Worm (Caenorhabditis elegans): Measurements from ENCODE around the gene D2023.4.
A peak's percentile ranks its signal among the peaks of the same experiment; 100 is the strongest.

Gene D2023.4

DNA sequence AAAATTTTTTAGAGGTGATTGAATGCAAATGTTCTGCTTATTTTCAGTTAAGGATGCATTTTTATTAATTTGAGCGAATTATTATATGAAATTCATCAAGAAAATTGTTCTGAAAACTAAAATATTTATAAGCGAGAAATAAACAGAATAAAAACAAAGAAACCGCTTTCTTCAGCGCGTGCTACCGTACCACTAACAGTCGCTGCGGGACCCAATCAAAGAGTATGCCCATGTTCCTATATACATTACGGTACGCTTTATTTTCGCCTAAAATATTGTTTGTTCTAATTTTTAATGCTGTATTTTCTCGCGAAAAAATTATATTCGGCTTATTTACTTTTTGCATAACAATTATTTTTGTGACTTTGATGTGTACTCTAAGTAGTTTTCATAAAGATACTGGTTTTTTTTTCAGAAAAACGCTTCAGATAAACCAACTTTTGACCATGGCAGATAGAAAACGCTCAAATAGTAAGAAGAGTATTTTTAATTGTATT is 37.8 kb downstream of the D2023.4 start, which contains the start of gene F55A11.8:
Gene F55A11.8 (plus strand): TSS at position 447 of the 497 bp plus-strand sequence.
- TF ChIP-seq nfya-1 (tag; optimal IDR thresholded peaks at IDR 0.05; ENCODE audit: insufficient read depth), result no peak
- no peak for TF ChIP-seq aly-2 (tag; optimal IDR thresholded peaks at IDR 0.05)
- no peak for TF ChIP-seq ztf-4 (tag; optimal IDR thresholded peaks at IDR 0.05)
- TF ChIP-seq mml-1 (tag; optimal IDR thresholded peaks at IDR 0.05), result no peak
- TF ChIP-seq elt-2 (tag; optimal IDR thresholded peaks at IDR 0.05), result no peak
- no peak for TF ChIP-seq snpc-4 (tag; optimal IDR thresholded peaks at IDR 0.05)
- TF ChIP-seq nhr-43 (tag; optimal IDR thresholded peaks at IDR 0.05; ENCODE audit: poor library complexity, severe bottlenecking), result no peak
- TF ChIP-seq ama-1 (optimal IDR thresholded peaks at IDR 0.05), result no peak
- no peak for TF ChIP-seq ceh-28 (tag; optimal IDR thresholded peaks at IDR 0.05)
- no peak for TF ChIP-seq pqm-1 (tag; optimal IDR thresholded peaks at IDR 0.05)
- TF ChIP-seq nhr-12 (tag; optimal IDR thresholded peaks at IDR 0.05), result no peak
- TF ChIP-seq fkh-10 (GFP tag; optimal IDR thresholded peaks at IDR 0.05), result no peak
- TF ChIP-seq elt-1 (tag; optimal IDR thresholded peaks at IDR 0.05), result no peak
- no peak for TF ChIP-seq jun-1 (tag; optimal IDR thresholded peaks at IDR 0.05)

ce11 chrV:11787258-11787657 is 38.3 kb downstream of the D2023.4 start, which contains the start of gene F55A11.7:
Gene F55A11.7 (minus strand): TSS chrV:11787443.
- TF ChIP-seq fos-1 (tag; optimal IDR thresholded peaks at IDR 0.05) (no peak), nhr-76 (tag; optimal IDR thresholded peaks at IDR 0.05) (no peak)

DNA sequence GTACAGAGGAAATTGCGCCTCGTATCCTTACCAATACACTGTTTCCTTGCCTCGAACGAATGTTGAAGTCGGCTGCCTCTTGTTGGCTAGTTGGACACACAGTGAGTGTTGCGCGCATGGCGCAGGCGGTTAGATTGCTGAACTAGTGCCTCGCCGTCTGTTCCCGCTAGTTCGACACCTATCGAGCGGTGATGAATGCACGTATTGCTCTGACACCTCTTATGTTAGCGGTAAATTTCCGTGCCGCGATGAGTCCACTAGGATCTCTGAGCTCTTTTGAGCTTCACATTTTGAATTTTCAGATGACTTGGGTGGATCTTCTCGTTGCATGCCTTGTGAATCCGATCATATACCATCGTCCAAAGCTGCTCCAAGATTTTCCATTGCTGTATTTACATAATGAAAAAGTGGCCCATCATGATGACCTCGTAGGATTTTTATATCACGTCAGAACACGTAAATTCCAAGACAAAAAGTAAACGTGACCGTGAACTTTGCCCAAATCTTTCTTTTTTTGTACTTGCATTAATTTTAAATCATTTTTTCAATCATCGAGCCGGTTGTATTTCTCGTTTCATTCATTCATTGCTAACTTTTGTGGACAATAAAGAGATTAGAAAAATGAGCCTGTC is 42.6 kb downstream of the D2023.4 start, which contains the start of gene F55A11.11:
Gene F55A11.11 (plus strand): TSS at position 341 of the 632 bp plus-strand sequence.
- TF ChIP-seq zag-1 (tag; optimal IDR thresholded peaks at IDR 0.05), result no peak
- TF ChIP-seq nhr-67 (tag; optimal IDR thresholded peaks at IDR 0.05), result no peak
- no peak for TF ChIP-seq nhr-237 (tag; optimal IDR thresholded peaks at IDR 0.05)
- TF ChIP-seq elt-3 (tag; optimal IDR thresholded peaks at IDR 0.05), result peak in 1 of 3 experiments; percentile 4
- TF ChIP-seq nhr-12 (tag; optimal IDR thresholded peaks at IDR 0.05), result no peak
- TF ChIP-seq egl-5 (tag; optimal IDR thresholded peaks at IDR 0.05), result peak; percentile 64
- no peak for TF ChIP-seq jun-1 (tag; optimal IDR thresholded peaks at IDR 0.05)
- no peak for TF ChIP-seq fkh-2 (tag; optimal IDR thresholded peaks at IDR 0.05)
- TF ChIP-seq nhr-43 (tag; optimal IDR thresholded peaks at IDR 0.05; ENCODE audit: poor library complexity, severe bottlenecking), result peak; percentile 86
- TF ChIP-seq pqm-1 (tag; optimal IDR thresholded peaks at IDR 0.05), result peak; percentile 46
- TF ChIP-seq nfya-1 (tag; optimal IDR thresholded peaks at IDR 0.05; ENCODE audit: insufficient read depth), result peak; percentile 58
- no peak for TF ChIP-seq nhr-28 (tag; optimal IDR thresholded peaks at IDR 0.05)
- TF ChIP-seq eor-1 (tag; optimal IDR thresholded peaks at IDR 0.05), result no peak
- TF ChIP-seq nhr-11 (tag; optimal IDR thresholded peaks at IDR 0.05), result no peak
- no peak for TF ChIP-seq ZK546.5 (tag; optimal IDR thresholded peaks at IDR 0.05)
- peak; percentile 98 for TF ChIP-seq hmg-11 (tag; optimal IDR thresholded peaks at IDR 0.05)
- TF ChIP-seq ztf-4 (tag; optimal IDR thresholded peaks at IDR 0.05), result peak; percentile 75
- TF ChIP-seq ztf-11 (tag; optimal IDR thresholded peaks at IDR 0.05), result no peak
- no peak for TF ChIP-seq fkh-10 (GFP tag; optimal IDR thresholded peaks at IDR 0.05)
- TF ChIP-seq lin-15B (tag; optimal IDR thresholded peaks at IDR 0.05), result peak; percentile 43
- TF ChIP-seq nhr-76 (tag; optimal IDR thresholded peaks at IDR 0.05), result no peak
- no peak for TF ChIP-seq ceh-82 (tag; optimal IDR thresholded peaks at IDR 0.05)
- TF ChIP-seq nhr-25 (tag; optimal IDR thresholded peaks at IDR 0.05), result peak; percentile 65
- peak; percentile 80 for TF ChIP-seq ama-1 (optimal IDR thresholded peaks at IDR 0.05)
- no peak for TF ChIP-seq unc-39 (tag; optimal IDR thresholded peaks at IDR 0.05)
- TF ChIP-seq ceh-28 (tag; optimal IDR thresholded peaks at IDR 0.05), result no peak
- TF ChIP-seq mdl-1 (tag; optimal IDR thresholded peaks at IDR 0.05), result no peak
- TF ChIP-seq snpc-4 (tag; optimal IDR thresholded peaks at IDR 0.05), result peak; percentile 45
- peak; percentile 13 for TF ChIP-seq R02D3.7 (tag; optimal IDR thresholded peaks at IDR 0.05)
- peak; percentile 49 for TF ChIP-seq skn-1 (tag; optimal IDR thresholded peaks at IDR 0.05)
- no peak for TF ChIP-seq ceh-9 (tag; optimal IDR thresholded peaks at IDR 0.05)
- peak; percentile 64 for TF ChIP-seq egl-27 (tag; optimal IDR thresholded peaks at IDR 0.05)
- TF ChIP-seq daf-12 (tag; optimal IDR thresholded peaks at IDR 0.05), result no peak
- TF ChIP-seq nhr-23 (tag; optimal IDR thresholded peaks at IDR 0.05), result peak; percentile 60
- TF ChIP-seq nhr-77 (tag; optimal IDR thresholded peaks at IDR 0.05), result no peak
- TF ChIP-seq lsy-12 (tag; optimal IDR thresholded peaks at IDR 0.05), result peak; percentile 85
- peak; percentile 78 for TF ChIP-seq pha-4 (tag; optimal IDR thresholded peaks at IDR 0.05)
- TF ChIP-seq ceh-16 (tag; optimal IDR thresholded peaks at IDR 0.05), result peak; percentile 42
- TF ChIP-seq unc-62 (GFP tag; optimal IDR thresholded peaks at IDR 0.05), result no peak
- TF ChIP-seq elt-2 (tag; optimal IDR thresholded peaks at IDR 0.05), result peak; percentile 60
- TF ChIP-seq tbx-2 (tag; optimal IDR thresholded peaks at IDR 0.05), result peak; percentile 78
- no peak for TF ChIP-seq mml-1 (tag; optimal IDR thresholded peaks at IDR 0.05)
- no peak for TF ChIP-seq fos-1 (tag; optimal IDR thresholded peaks at IDR 0.05)
- TF ChIP-seq elt-1 (tag; optimal IDR thresholded peaks at IDR 0.05), result peak; percentile 0
- TF ChIP-seq sea-2 (GFP tag; optimal IDR thresholded peaks at IDR 0.05), result no peak
- TF ChIP-seq lin-39 (tag; optimal IDR thresholded peaks at IDR 0.05), result peak; percentile 96

Data from whole organism, L3 larva.